Fruit fly (Drosophila melanogaster) whole organism, embryonic: Measurements from ENCODE around the gene CG34284.

ENCODE experiments used
- ATbp ChIP-seq: fragments of 200-800 bp; sonication (Bioruptor generic); optimal IDR thresholded peaks from 2 replicates; lab custom pipeline; 2017; ENCODE audit warnings: missing biosample characterization, mild to moderate bottlenecking, missing genetic modification characterization, missing genetic modification reagents
- Awh ChIP-seq: fragments of 200-800 bp; sonication (Bioruptor generic); IDR thresholded peaks from 2 replicates; pipeline ENCODE4, ENCODE4 v1.3.6; 2022; ENCODE audit warnings: missing biosample characterization, missing genetic modification characterization
- Bdp1 ChIP-seq: fragments of 200-800 bp; sonication (Bioruptor generic); optimal IDR thresholded peaks from 3 replicates; lab custom pipeline; 2016; ENCODE audit warnings: missing biosample characterization, missing genetic modification characterization
- CG1024 ChIP-seq: fragments of 200-800 bp; sonication (Bioruptor generic); IDR thresholded peaks from 2 replicates; pipeline ENCODE4 v1.3.6; 2022; ENCODE audit warnings: missing biosample characterization, missing genetic modification characterization
- CG11093 ChIP-seq: fragments of 200-800 bp; sonication (Bioruptor generic); IDR thresholded peaks from 3 replicates; pipeline ENCODE4 v1.3.6; 2022; ENCODE audit warnings: missing biosample characterization, missing genetic modification characterization
- CG11504 ChIP-seq: fragments of 200-800 bp; sonication (Bioruptor generic); optimal IDR thresholded peaks from 3 replicates; lab custom pipeline; 2019; ENCODE audit warnings: missing biosample characterization, mild to moderate bottlenecking, missing genetic modification characterization, moderate library complexity
- CG12236 ChIP-seq: fragments of 200-800 bp; sonication (Bioruptor generic); optimal IDR thresholded peaks from 2 replicates; lab custom pipeline; 2016; ENCODE audit warnings: missing biosample characterization, missing genetic modification characterization
- CG12299 ChIP-seq: fragments of 200-800 bp; sonication (Bioruptor generic); optimal IDR thresholded peaks from 2 replicates; lab custom pipeline; 2018; ENCODE audit warnings: missing biosample characterization, mild to moderate bottlenecking, missing genetic modification characterization
- CG13424 ChIP-seq: fragments of 200-800 bp; sonication (Bioruptor generic); optimal IDR thresholded peaks from 2 replicates; lab custom pipeline; 2019; ENCODE audit warnings: missing biosample characterization, mild to moderate bottlenecking, missing genetic modification characterization, moderate library complexity
- CG15696 ChIP-seq: fragments of 200-800 bp; sonication (Bioruptor generic); optimal IDR thresholded peaks from 2 replicates; lab custom pipeline; 2019; ENCODE audit warnings: missing biosample characterization, mild to moderate bottlenecking, missing genetic modification characterization, moderate library complexity
- CG17568 ChIP-seq: fragments of 200-800 bp; sonication (Bioruptor generic); optimal IDR thresholded peaks from 2 replicates; lab custom pipeline; 2018; ENCODE audit warnings: missing biosample characterization, mild to moderate bottlenecking, missing genetic modification characterization, moderate library complexity
- CG30020 ChIP-seq: fragments of 200-800 bp; optimal IDR thresholded peaks from 2 replicates; lab custom pipeline; 2019; ENCODE audit warnings: missing biosample characterization, mild to moderate bottlenecking, missing genetic modification characterization, moderate library complexity
- CG3838 ChIP-seq: fragments of 200-800 bp; sonication (Bioruptor generic); optimal IDR thresholded peaks from 3 replicates; lab custom pipeline; 2016; ENCODE audit warnings: missing biosample characterization, missing genetic modification characterization
- CG4820 ChIP-seq: fragments of 200-800 bp; sonication (Bioruptor generic); optimal IDR thresholded peaks from 3 replicates; lab custom pipeline; 2016; ENCODE audit warnings: missing biosample characterization, missing genetic modification characterization
- CG7786 ChIP-seq: fragments of 200-800 bp; sonication (Bioruptor generic); optimal IDR thresholded peaks from 2 replicates; lab custom pipeline; 2016; ENCODE audit warnings: missing biosample characterization, missing genetic modification characterization
- CG7928 ChIP-seq: fragments of 200-800 bp; sonication (Bioruptor generic); optimal IDR thresholded peaks from 2 replicates; lab custom pipeline; 2017; ENCODE audit warnings: missing biosample characterization, mild to moderate bottlenecking, missing genetic modification characterization
- D19A ChIP-seq: fragments of 200-800 bp; optimal IDR thresholded peaks from 3 replicates; lab custom pipeline; 2019; ENCODE audit warnings: missing biosample characterization, mild to moderate bottlenecking, missing genetic modification characterization, moderate library complexity
- Dad ChIP-seq: fragments of 200-800 bp; sonication (Bioruptor generic); optimal IDR thresholded peaks from 3 replicates; lab custom pipeline; 2016; ENCODE audit warnings: missing biosample characterization, missing genetic modification characterization
- ERR ChIP-seq: fragments of 200-800 bp; sonication (Bioruptor generic); optimal IDR thresholded peaks from 2 replicates; lab custom pipeline; 2016; ENCODE audit warnings: missing biosample characterization, missing genetic modification characterization
- Eip74EF ChIP-seq, 2 experiments: fragments of 200-800 bp in 1 of 2; fragments of >200 bp in 1 of 2; sonication (Bioruptor generic) in 1 of 2; optimal IDR thresholded peaks; 2 replicates each; lab custom pipeline; 2017 to 2019; ENCODE audit warnings: missing biosample characterization in 2 of 2, missing genetic modification characterization in 2 of 2, mild to moderate bottlenecking in 1 of 2, moderate library complexity in 1 of 2
- Hr39 ChIP-seq: fragments of >200 bp; optimal IDR thresholded peaks from 2 replicates; lab custom pipeline; 2017
- Hsf ChIP-seq: fragments of 200-800 bp; sonication (Bioruptor generic); optimal IDR thresholded peaks from 3 replicates; lab custom pipeline; 2016; ENCODE audit warnings: missing biosample characterization, missing genetic modification characterization
- Lpt ChIP-seq: fragments of >200 bp; optimal IDR thresholded peaks from 2 replicates; lab custom pipeline; 2018; ENCODE audit warnings: missing biosample characterization, missing genetic modification characterization
- MTF-1 ChIP-seq: fragments of 200-800 bp; sonication (Bioruptor generic); optimal IDR thresholded peaks from 2 replicates; lab custom pipeline; 2018; ENCODE audit warnings: missing biosample characterization, mild to moderate bottlenecking, missing genetic modification characterization, borderline replicate concordance
- Med ChIP-seq: fragments of 200-800 bp; sonication (Bioruptor generic); peaks from one replicate; lab custom pipeline; 2016; ENCODE audit warnings: missing biosample characterization, missing genetic modification characterization, mild to moderate bottlenecking, inconsistent platforms, moderate library complexity
- Myb ChIP-seq: fragments of 200-800 bp; sonication (Bioruptor generic); optimal IDR thresholded peaks from 2 replicates; lab custom pipeline; 2016; ENCODE audit warnings: missing biosample characterization, missing genetic modification characterization
- NFAT ChIP-seq: fragments of 200-800 bp; sonication (Bioruptor generic); IDR thresholded peaks from 2 replicates; pipeline ENCODE4 v1.3.6; 2022; ENCODE audit warnings: missing biosample characterization, missing genetic modification characterization
- Nf-YC ChIP-seq: fragments of 200-800 bp; optimal IDR thresholded peaks from 3 replicates; lab custom pipeline; 2019; ENCODE audit warnings: missing biosample characterization, mild to moderate bottlenecking, missing genetic modification characterization, moderate library complexity
- PHDP ChIP-seq: fragments of 200-800 bp; sonication (Bioruptor generic); optimal IDR thresholded peaks from 3 replicates; lab custom pipeline; 2018; ENCODE audit warnings: missing biosample characterization, mild to moderate bottlenecking, missing genetic modification characterization, moderate library complexity
- Scr ChIP-seq: fragments of 200-800 bp; sonication (Bioruptor generic); IDR thresholded peaks from 2 replicates; pipeline ENCODE4 v1.3.6; 2022; ENCODE audit warnings: missing biosample characterization, missing genetic modification characterization; ENCODE audit not compliant: partially characterized antibody
- Six4 ChIP-seq: fragments of 200-800 bp; sonication (Bioruptor generic); optimal IDR thresholded peaks from 2 replicates; lab custom pipeline; 2016; ENCODE audit warnings: missing biosample characterization, missing genetic modification characterization
- dimm ChIP-seq: fragments of 200-800 bp; sonication (Bioruptor generic); IDR thresholded peaks from 2 replicates; pipeline ENCODE4 v1.3.6; 2022; ENCODE audit warnings: missing biosample characterization, missing genetic modification characterization
- disco-r ChIP-seq: fragments of 200-800 bp; sonication (Bioruptor generic); optimal IDR thresholded peaks from 2 replicates; lab custom pipeline; 2016; ENCODE audit warnings: missing biosample characterization, missing genetic modification characterization
- ems ChIP-seq: fragments of 200-800 bp; sonication (Bioruptor generic); optimal IDR thresholded peaks from 3 replicates; lab custom pipeline; 2016; ENCODE audit warnings: missing biosample characterization, missing genetic modification characterization
- en ChIP-seq: fragments of 200-800 bp; sonication (Bioruptor generic); optimal IDR thresholded peaks from 2 replicates; lab custom pipeline; 2016; ENCODE audit warnings: missing biosample characterization, missing genetic modification characterization
- fd3F ChIP-seq: fragments of 200-800 bp; sonication (Bioruptor generic); optimal IDR thresholded peaks from 2 replicates; lab custom pipeline; 2018; ENCODE audit warnings: missing biosample characterization, mild to moderate bottlenecking, missing genetic modification characterization, moderate library complexity
- gro ChIP-seq: fragments of 200-800 bp; sonication (Bioruptor generic); optimal IDR thresholded peaks from 2 replicates; lab custom pipeline; 2016; ENCODE audit warnings: missing biosample characterization, missing genetic modification characterization
- hbn ChIP-seq: fragments of 200-800 bp; sonication (Bioruptor generic); IDR thresholded peaks from 2 replicates; pipeline ENCODE4 v1.3.6; 2022; ENCODE audit warnings: missing biosample characterization, missing genetic modification characterization; ENCODE audit not compliant: partially characterized antibody
- onecut ChIP-seq: fragments of 200-800 bp; sonication (Bioruptor generic); IDR thresholded peaks from 2 replicates; pipeline ENCODE4 v1.3.6; 2022; ENCODE audit warnings: missing biosample characterization, missing genetic modification characterization
- peb ChIP-seq: fragments of 200-800 bp; sonication (Bioruptor generic); IDR thresholded peaks from 2 replicates; pipeline ENCODE4 v1.3.6; 2022; ENCODE audit warnings: missing biosample characterization, missing genetic modification characterization
- prd ChIP-seq, 3 experiments: fragments of >200 bp in 2 of 3; fragments of 200-800 bp in 1 of 3; sonication (Bioruptor generic) in 1 of 3; optimal IDR thresholded peaks in 2 of 3; IDR thresholded peaks in 1 of 3; 2 replicates in 2 of 3; 3 replicates in 1 of 3; pipeline versions ENCODE4 v1.3.6 to Lab custom; 2017 to 2022; ENCODE audit warnings: missing biosample characterization in 1 of 3, missing genetic modification characterization in 1 of 3
- pros ChIP-seq: fragments of 200-800 bp; sonication (Bioruptor generic); optimal IDR thresholded peaks from 3 replicates; lab custom pipeline; 2019; ENCODE audit warnings: missing biosample characterization, mild to moderate bottlenecking, missing genetic modification characterization, moderate library complexity
- row ChIP-seq: fragments of 200-800 bp; sonication (Bioruptor generic); IDR thresholded peaks from 3 replicates; pipeline ENCODE4 v1.3.6; 2022; ENCODE audit warnings: missing biosample characterization, missing genetic modification characterization
- run ChIP-seq: fragments of 200-800 bp; sonication (Bioruptor generic); optimal IDR thresholded peaks from 3 replicates; lab custom pipeline; 2018; ENCODE audit warnings: missing biosample characterization, mild to moderate bottlenecking, missing genetic modification characterization
- scrt ChIP-seq: fragments of 200-800 bp; sonication (Bioruptor generic); optimal IDR thresholded peaks from 2 replicates; lab custom pipeline; 2018; ENCODE audit warnings: missing biosample characterization, mild to moderate bottlenecking, missing genetic modification characterization, moderate library complexity
- sens ChIP-seq: fragments of 200-800 bp; sonication (Bioruptor generic); peaks from one replicate; lab custom pipeline; 2016; ENCODE audit warnings: missing biosample characterization, missing genetic modification characterization
- shn ChIP-seq: fragments of 200-800 bp; sonication (Bioruptor generic); optimal IDR thresholded peaks from 3 replicates; lab custom pipeline; 2016; ENCODE audit warnings: missing biosample characterization, missing genetic modification characterization
- ssp ChIP-seq: fragments of 200-800 bp; sonication (Bioruptor generic); IDR thresholded peaks from 2 replicates; pipeline ENCODE4 v1.3.6; 2022; ENCODE audit warnings: missing biosample characterization, missing genetic modification characterization
- trem ChIP-seq: fragments of 200-800 bp; optimal IDR thresholded peaks from 3 replicates; lab custom pipeline; 2019; ENCODE audit warnings: missing biosample characterization, mild to moderate bottlenecking, missing genetic modification characterization, moderate library complexity

CG34284 gene

dm6 chr3R:18917976-18918871, 15.5 kb upstream of the CG34284 start (continued):
- TF ChIP-seq dimm = no peak
- TF ChIP-seq sens (GFP tag; lab: Kevin White, UChicago) = peak; percentile 63
- TF ChIP-seq CG12236 = no peak
- no peak for TF ChIP-seq CG15696 (tag; lab: Kevin White, UChicago)
- TF ChIP-seq peb (GFP tag; lab: Robert Waterston, UW) = no peak
- no peak for TF ChIP-seq Hsf (GFP tag; lab: Kevin White, UChicago)
- TF ChIP-seq CG17568 (GFP tag; lab: Kevin White, UChicago) = peak; percentile 29
- TF ChIP-seq trem (tag; lab: Kevin White, UChicago) = no peak
- TF ChIP-seq Dad (GFP tag; lab: Kevin White, UChicago) = no peak
- TF ChIP-seq CG11093 (GFP tag; lab: Robert Waterston, UW) = no peak
- no peak for TF ChIP-seq ATbp (GFP tag; lab: Kevin White, UChicago)
- TF ChIP-seq pros (GFP tag; lab: Kevin White, UChicago) = no peak
- peak; percentile 58 for TF ChIP-seq CG11504 (tag; lab: Kevin White, UChicago)
- TF ChIP-seq CG13424 (tag; lab: Kevin White, UChicago) = no peak
- TF ChIP-seq Hr39 (lab: Kevin White, UChicago) = no peak
- TF ChIP-seq CG3838 (GFP tag; lab: Kevin White, UChicago) = no peak
- no peak for TF ChIP-seq fd3F (GFP tag; lab: Kevin White, UChicago)
- TF ChIP-seq onecut (GFP tag; lab: Robert Waterston, UW) = no peak
- TF ChIP-seq disco-r = peak; percentile 5
- no peak for TF ChIP-seq ERR (GFP tag; lab: Kevin White, UChicago)
- no peak for TF ChIP-seq shn
- no peak for TF ChIP-seq MTF-1
- TF ChIP-seq CG12299 (tag; lab: Kevin White, UChicago) = no peak
- TF ChIP-seq Eip74EF (GFP tag; optimal IDR thresholded peaks at IDR 0.05; lab: Kevin White, UChicago) = no peak
- no peak for TF ChIP-seq PHDP
- no peak for TF ChIP-seq D19A (tag; lab: Kevin White, UChicago)
- no peak for TF ChIP-seq Awh (GFP tag; lab: Robert Waterston, UW)
- no peak for TF ChIP-seq CG1024 (GFP tag; lab: Robert Waterston, UW)
- TF ChIP-seq Bdp1 = no peak
- TF ChIP-seq row = peak; percentile 11; the same call in 1 of the 3 replicates
- TF ChIP-seq ssp (GFP tag; lab: Robert Waterston, UW) = no peak
- TF ChIP-seq gro (GFP tag; lab: Kevin White, UChicago) = no peak
- TF ChIP-seq Med (GFP tag; lab: Kevin White, UChicago) = peak; percentile 90
- no peak for TF ChIP-seq en (GFP tag; lab: Kevin White, UChicago)
- no peak for TF ChIP-seq Scr (GFP tag; lab: Robert Waterston, UW)
- no peak for TF ChIP-seq CG7928 (GFP tag; lab: Kevin White, UChicago)
- no peak for TF ChIP-seq Six4
- TF ChIP-seq run (tag; lab: Kevin White, UChicago) = no peak
- peak; percentile 14 for TF ChIP-seq Myb (GFP tag; lab: Kevin White, UChicago)
- peak; percentile 26 for TF ChIP-seq Nf-YC (tag; lab: Kevin White, UChicago)
- TF ChIP-seq CG7786 (GFP tag; lab: Kevin White, UChicago) = no peak
- TF ChIP-seq ems (GFP tag; lab: Kevin White, UChicago) = no peak
- peak; percentile 41; the same call in 1 of the 2 replicates for TF ChIP-seq NFAT (GFP tag; lab: Robert Waterston, UW)
- TF ChIP-seq CG30020 (tag; lab: Kevin White, UChicago) = no peak
- TF ChIP-seq scrt (GFP tag; lab: Kevin White, UChicago) = peak; percentile 91
- TF ChIP-seq hbn (GFP tag; lab: Robert Waterston, UW) = no peak
- TF ChIP-seq Lpt = no peak
- no peak for TF ChIP-seq prd (optimal IDR thresholded peaks at IDR 0.05; lab: Kevin White, UChicago)
- TF ChIP-seq prd (GFP tag; IDR thresholded peaks at IDR 0.05; lab: Robert Waterston, UW) = no peak
- no peak for TF ChIP-seq CG4820 (GFP tag; lab: Kevin White, UChicago)
